ENCODE assay signal across 1 fruit fly cellular context in genomic region chr2L:13548786-13549780, dm6.
TF ChIP-seq lines count a peak whose summit lies in the region.

B4 (minus strand) TSS chr2L:13549328.

TF ChIP-seq in whole organism, embryonic, 481 proteins besides CTCF, POLR2A, EP300 and RAD21 (continued from another document):
- TF ChIP-seq CG10321 (GFP tag; IDR thresholded peaks at IDR 0.05; lab: Robert Waterston, UW) (0 out of 2 replicates have a peak, but pooled peaks have one; percentile 35), CG12104 (GFP tag; optimal IDR thresholded peaks at IDR 0.05; lab: Kevin White, UChicago) (peak; percentile 34), CG7372 (GFP tag; IDR thresholded peaks at IDR 0.05; lab: Robert Waterston, UW) (no peak), CG18476 (GFP tag; optimal IDR thresholded peaks at IDR 0.05; lab: Kevin White, UChicago) (no peak), gro (GFP tag; optimal IDR thresholded peaks at IDR 0.05; lab: Kevin White, UChicago) (peak; percentile 93), Meics (GFP tag; optimal IDR thresholded peaks at IDR 0.05; lab: Kevin White, UChicago) (no peak), CG9727 (GFP tag; optimal IDR thresholded peaks at IDR 0.05; lab: Kevin White, UChicago) (peak; percentile 39), CG13296 (GFP tag; optimal IDR thresholded peaks at IDR 0.05; lab: Kevin White, UChicago) (peak; percentile 59), her (GFP tag; optimal IDR thresholded peaks at IDR 0.05; lab: Kevin White, UChicago) (peak; percentile 45), prd (optimal IDR thresholded peaks at IDR 0.05; lab: Kevin White, UChicago) (no peak), prd (GFP tag; IDR thresholded peaks at IDR 0.05; lab: Robert Waterston, UW) (peak; percentile 27; the same call in 2 of the 3 replicates), row (GFP tag; IDR thresholded peaks at IDR 0.05; lab: Robert Waterston, UW) (no peak; the same call in 2 of the 3 replicates), Fer2 (tag; optimal IDR thresholded peaks at IDR 0.05; lab: Kevin White, UChicago) (no peak), chn (GFP tag; optimal IDR thresholded peaks at IDR 0.05; lab: Kevin White, UChicago) (no peak), CG3281 (GFP tag; optimal IDR thresholded peaks at IDR 0.05; lab: Kevin White, UChicago) (peak; percentile 20), Ravus (GFP tag; IDR thresholded peaks at IDR 0.05; lab: Robert Waterston, UW) (no peak), CG17829 (tag; optimal IDR thresholded peaks at IDR 0.05; lab: Kevin White, UChicago) (no peak), CG8281 (tag; optimal IDR thresholded peaks at IDR 0.05; lab: Kevin White, UChicago) (no peak), CG17612 (GFP tag; IDR thresholded peaks at IDR 0.05; lab: Robert Waterston, UW) (no peak), tx (GFP tag; optimal IDR thresholded peaks at IDR 0.05; lab: Kevin White, UChicago) (no peak), HLH54F (GFP tag; optimal IDR thresholded peaks at IDR 0.05; lab: Kevin White, UChicago) (peak; percentile 13), CG6765 (GFP tag; optimal IDR thresholded peaks at IDR 0.05; lab: Kevin White, UChicago) (peak; percentile 65), Fer3 (tag; optimal IDR thresholded peaks at IDR 0.05; lab: Kevin White, UChicago) (peak; percentile 15), Gsc (GFP tag; IDR thresholded peaks at IDR 0.05; lab: Robert Waterston, UW) (no peak), usp (GFP tag; optimal IDR thresholded peaks at IDR 0.05; lab: Kevin White, UChicago) (no peak), Spps (tag; optimal IDR thresholded peaks at IDR 0.05; lab: Kevin White, UChicago) (no peak), CG31224 (GFP tag; IDR thresholded peaks at IDR 0.05; lab: Robert Waterston, UW) (peak; percentile 46; the same call in 1 of the 2 replicates), Dp (GFP tag; optimal IDR thresholded peaks at IDR 0.05; lab: Kevin White, UChicago) (peak; percentile 96), CG8089 (GFP tag; optimal IDR thresholded peaks at IDR 0.05; lab: Kevin White, UChicago) (no peak), pros (GFP tag; optimal IDR thresholded peaks at IDR 0.05; lab: Kevin White, UChicago) (peak; percentile 54), gcm2 (GFP tag; optimal IDR thresholded peaks at IDR 0.05; lab: Kevin White, UChicago) (peak; percentile 30), CG13123 (GFP tag; optimal IDR thresholded peaks at IDR 0.05; lab: Kevin White, UChicago) (no peak), ems (GFP tag; optimal IDR thresholded peaks at IDR 0.05; lab: Kevin White, UChicago) (no peak), lbe (GFP tag; optimal IDR thresholded peaks at IDR 0.05; lab: Kevin White, UChicago) (peak; percentile 45), slbo (GFP tag; IDR thresholded peaks at IDR 0.05; lab: Robert Waterston, UW) (0 out of 2 replicates have a peak, but pooled peaks have one; percentile 39), CG30431 (GFP tag; optimal IDR thresholded peaks at IDR 0.05; lab: Kevin White, UChicago) (no peak), gcm (GFP tag; optimal IDR thresholded peaks at IDR 0.05; lab: Kevin White, UChicago) (peak; percentile 31), rib (GFP tag; IDR thresholded peaks at IDR 0.05; lab: Robert Waterston, UW) (peak; percentile 72), vvl (GFP tag; IDR thresholded peaks at IDR 0.05; lab: Robert Waterston, UW) (peak; percentile 49), CG16779 (GFP tag; IDR thresholded peaks at IDR 0.05; lab: Robert Waterston, UW) (peak; percentile 81; the same call in 1 of the 2 replicates), trh (GFP tag; optimal IDR thresholded peaks at IDR 0.05; lab: Kevin White, UChicago) (no peak), CG11696 (GFP tag; IDR thresholded peaks at IDR 0.05; lab: Robert Waterston, UW) (no peak), CG11723 (GFP tag; optimal IDR thresholded peaks at IDR 0.05; lab: Kevin White, UChicago) (peak; percentile 3), Kr (GFP tag; optimal IDR thresholded peaks at IDR 0.05; lab: Kevin White, UChicago) (peak; percentile 65), Nf-YC (tag; optimal IDR thresholded peaks at IDR 0.05; lab: Kevin White, UChicago) (no peak), odd (GFP tag; optimal IDR thresholded peaks at IDR 0.05; lab: Kevin White, UChicago) (peak; percentile 67), tna (GFP tag; IDR thresholded peaks at IDR 0.05; lab: Robert Waterston, UW; ENCODE audit: partially characterized antibody) (peak; percentile 38; the same call in 1 of the 2 replicates), sqz (GFP tag; optimal IDR thresholded peaks at IDR 0.05; lab: Kevin White, UChicago) (peak; percentile 94), Hmx (GFP tag; optimal IDR thresholded peaks at IDR 0.05; lab: Kevin White, UChicago) (no peak), CG14667 (GFP tag; IDR thresholded peaks at IDR 0.05; lab: Robert Waterston, UW) (no peak), HHEX (GFP tag; optimal IDR thresholded peaks at IDR 0.05; lab: Kevin White, UChicago) (peak; percentile 34), Taf1 (GFP tag; IDR thresholded peaks at IDR 0.05; lab: Robert Waterston, UW) (no peak), tgo (GFP tag; IDR thresholded peaks at IDR 0.05; lab: Robert Waterston, UW) (no peak), dmrt11E (tag; optimal IDR thresholded peaks at IDR 0.05; lab: Kevin White, UChicago) (no peak), twi (tag; optimal IDR thresholded peaks at IDR 0.05; lab: Kevin White, UChicago) (no peak), fd102C (GFP tag; optimal IDR thresholded peaks at IDR 0.05; lab: Kevin White, UChicago) (no peak), HmgD (GFP tag; optimal IDR thresholded peaks at IDR 0.05; lab: Kevin White, UChicago) (peak; percentile 3), ATbp (GFP tag; optimal IDR thresholded peaks at IDR 0.05; lab: Kevin White, UChicago) (peak; percentile 72), ash1 (GFP tag; optimal IDR thresholded peaks at IDR 0.05; lab: Kevin White, UChicago) (peak; percentile 33), ato (GFP tag; IDR thresholded peaks at IDR 0.05; lab: Robert Waterston, UW; ENCODE audit: partially characterized antibody) (no peak), CG6654 (GFP tag; optimal IDR thresholded peaks at IDR 0.05; lab: Kevin White, UChicago) (no peak), stc (GFP tag; IDR thresholded peaks at IDR 0.05; lab: Robert Waterston, UW) (peak; percentile 36; the same call in 1 of the 2 replicates), mam (GFP tag; optimal IDR thresholded peaks at IDR 0.05; lab: Kevin White, UChicago) (no peak), PHDP (tag; optimal IDR thresholded peaks at IDR 0.05; lab: Kevin White, UChicago) (no peak), E2f1 (GFP tag; IDR thresholded peaks at IDR 0.05; lab: Robert Waterston, UW) (peak; percentile 38; the same call in 1 of the 2 replicates)
